Worm (Caenorhabditis elegans): ENCODE results near the gene gst-3.
A peak's percentile ranks its signal among the peaks of the same experiment; 100 is the strongest.

gst-3 gene

ce11 chrIV:10150552-10151004, 10.5 kb upstream of the gst-3 start, which contains the start of gene tsp-12:
Gene tsp-12 (minus strand): TSS chrIV:10150602.
- no peak for TF ChIP-seq ceh-32 (tag; optimal IDR thresholded peaks at IDR 0.05; ENCODE audit: poor library complexity)
- no peak for TF ChIP-seq D1046.2 (GFP tag; IDR thresholded peaks at IDR 0.05)
- TF ChIP-seq nhr-28 (tag; optimal IDR thresholded peaks at IDR 0.05), result peak; percentile 11
- TF ChIP-seq ceh-28 (tag; optimal IDR thresholded peaks at IDR 0.05), result no peak
- no peak for TF ChIP-seq tag-97 (GFP tag; IDR thresholded peaks at IDR 0.05)
- peak; percentile 43 for TF ChIP-seq fkh-10 (GFP tag; optimal IDR thresholded peaks at IDR 0.05)

- TF ChIP-seq T20F7.1 (GFP tag; optimal IDR thresholded peaks at IDR 0.05) (no peak), R02D3.7 (tag; optimal IDR thresholded peaks at IDR 0.05) (no peak), spr-1 (tag; optimal IDR thresholded peaks at IDR 0.05) (no peak), ama-1 (optimal IDR thresholded peaks at IDR 0.05) (no peak), Y105C5A.15 (GFP tag; IDR thresholded peaks at IDR 0.05) (no peak), hlh-11 (tag; optimal IDR thresholded peaks at IDR 0.05) (no peak), nhr-237 (tag; optimal IDR thresholded peaks at IDR 0.05) (no peak), aly-2 (tag; optimal IDR thresholded peaks at IDR 0.05) (no peak), hmg-1.1 (GFP tag; IDR thresholded peaks at IDR 0.05) (no peak), F10B5.3 (tag; optimal IDR thresholded peaks at IDR 0.05) (no peak), lin-13 (GFP tag; optimal IDR thresholded peaks at IDR 0.05) (no peak)
Observed at ce11 chrIV:10148938-10149337, 8.9 kb upstream of the gst-3 start, which contains the start of gene pigs-1. Gene pigs-1 (minus strand): TSS chrIV:10149038.

- TF ChIP-seq F26F4.8 (GFP tag; conservative IDR thresholded peaks at IDR 0.05) (no peak), ces-1 (GFP tag; optimal IDR thresholded peaks at IDR 0.05) (no peak), hlh-11 (tag; optimal IDR thresholded peaks at IDR 0.05) (no peak), dpl-1 (GFP tag; optimal IDR thresholded peaks at IDR 0.05) (no peak), ZK546.5 (tag; optimal IDR thresholded peaks at IDR 0.05) (no peak), ztf-11 (tag; optimal IDR thresholded peaks at IDR 0.05) (no peak), fos-1 (tag; optimal IDR thresholded peaks at IDR 0.05) (no peak), dve-1 (tag; optimal IDR thresholded peaks at IDR 0.05; ENCODE audit: insufficient read depth) (no peak), pqm-1 (tag; optimal IDR thresholded peaks at IDR 0.05) (no peak), F44E2.7 (GFP tag; IDR thresholded peaks at IDR 0.05) (no peak), spr-3 (GFP tag; optimal IDR thresholded peaks at IDR 0.05) (no peak)
Observed at ce11 chrIV:10146885-10147284, 6.8 kb upstream of the gst-3 start, which contains the start of gene T14G10.8. Gene T14G10.8 (minus strand): TSS chrIV:10146985.

- no peak for TF ChIP-seq madf-5 (GFP tag; IDR thresholded peaks at IDR 0.05)
- peak in 1 of 2 experiments; percentile 9 for TF ChIP-seq unc-62 (GFP tag; optimal IDR thresholded peaks at IDR 0.05 in 1 of 2)
- no peak for TF ChIP-seq unc-62 (tag; optimal IDR thresholded peaks at IDR 0.05)
- TF ChIP-seq F10B5.3 (tag; optimal IDR thresholded peaks at IDR 0.05), result no peak
Observed at ce11 chrIV:10144909-10145308, 4.9 kb upstream of the gst-3 start.

ce11 chrIV:10144487-10144886, 4.4 kb upstream of the gst-3 start:
- no peak for TF ChIP-seq daf-16 (GFP tag; optimal IDR thresholded peaks at IDR 0.05)
- TF ChIP-seq daf-16 (tag; optimal IDR thresholded peaks at IDR 0.05), result peak; percentile 46
- TF ChIP-seq arid-1 (GFP tag; conservative IDR thresholded peaks at IDR 0.05), result no peak
- TF ChIP-seq R02D3.7 (tag; optimal IDR thresholded peaks at IDR 0.05), result no peak
- no peak for TF ChIP-seq ztf-7 (tag; optimal IDR thresholded peaks at IDR 0.05)
- no peak for TF ChIP-seq vab-7 (GFP tag; IDR thresholded peaks at IDR 0.05)

- TF ChIP-seq rbr-2 (tag; optimal IDR thresholded peaks at IDR 0.05) (no peak), gei-8 (GFP tag; optimal IDR thresholded peaks at IDR 0.05) (no peak), hlh-30 (tag; optimal IDR thresholded peaks at IDR 0.05; ENCODE audit: insufficient read depth) (no peak), nhr-41 (GFP tag; IDR thresholded peaks at IDR 0.05) (no peak), nhr-111 (GFP tag; optimal IDR thresholded peaks at IDR 0.05) (no peak), F49E8.2 (tag; optimal IDR thresholded peaks at IDR 0.05; ENCODE audit: borderline replicate concordance) (no peak), vab-7 (GFP tag; IDR thresholded peaks at IDR 0.05) (no peak), lin-15B (tag; optimal IDR thresholded peaks at IDR 0.05) (no peak), F44E2.7 (GFP tag; IDR thresholded peaks at IDR 0.05) (no peak), hif-1 (tag; optimal IDR thresholded peaks at IDR 0.05) (no peak), R02D3.7 (tag; optimal IDR thresholded peaks at IDR 0.05) (no peak), aha-1 (tag) (no peak), lsy-2 (tag; optimal IDR thresholded peaks at IDR 0.05) (no peak)
Observed at ce11 chrIV:10143640-10144039, 3.6 kb upstream of the gst-3 start, which contains the start of gene msp-38. Gene msp-38 (minus strand): TSS chrIV:10143740.

All from whole organism, L4 larva.